Fruit fly (Drosophila melanogaster) whole organism, embryonic: Measurements from ENCODE around the gene RluA-1.
A peak's percentile ranks its signal among the peaks of the same experiment; 100 is the strongest.

ENCODE experiments used
- Adf1 ChIP-seq: fragments of 200-800 bp; sonication (Bioruptor generic); IDR thresholded peaks from 2 replicates; pipeline ENCODE4 v1.3.6; 2022; ENCODE audit warnings: missing biosample characterization, missing genetic modification characterization
- B-H1 ChIP-seq: fragments of 200-800 bp; sonication (Bioruptor generic); IDR thresholded peaks from 3 replicates; pipeline ENCODE4 v1.3.6; 2022; ENCODE audit warnings: missing biosample characterization, missing genetic modification characterization
- CG10321 ChIP-seq: fragments of 200-800 bp; sonication (Bioruptor generic); IDR thresholded peaks from 2 replicates; pipeline ENCODE4 v1.3.6; 2022; ENCODE audit warnings: missing biosample characterization, missing genetic modification characterization
- CG10959 ChIP-seq: fragments of 200-800 bp; sonication (Bioruptor generic); IDR thresholded peaks from 2 replicates; pipeline ENCODE4 v1.3.6; 2022; ENCODE audit warnings: missing biosample characterization, missing genetic modification characterization
- CG12299 ChIP-seq: fragments of 200-800 bp; sonication (Bioruptor generic); optimal IDR thresholded peaks from 2 replicates; lab custom pipeline; 2018; ENCODE audit warnings: missing biosample characterization, mild to moderate bottlenecking, missing genetic modification characterization
- CG1233 ChIP-seq: fragments of 200-800 bp; sonication (Bioruptor generic); optimal IDR thresholded peaks from 4 replicates; lab custom pipeline; 2018; ENCODE audit warnings: missing biosample characterization, mild to moderate bottlenecking, missing genetic modification characterization
- CG15011 ChIP-seq: fragments of 200-800 bp; sonication (Bioruptor generic); optimal IDR thresholded peaks from 3 replicates; lab custom pipeline; 2018; ENCODE audit warnings: missing biosample characterization, mild to moderate bottlenecking, missing genetic modification characterization
- CG15696 ChIP-seq: fragments of 200-800 bp; sonication (Bioruptor generic); optimal IDR thresholded peaks from 2 replicates; lab custom pipeline; 2019; ENCODE audit warnings: missing biosample characterization, mild to moderate bottlenecking, missing genetic modification characterization, moderate library complexity
- CG1602 ChIP-seq: fragments of 200-800 bp; sonication (Bioruptor generic); optimal IDR thresholded peaks from 3 replicates; lab custom pipeline; 2016; ENCODE audit warnings: missing biosample characterization, missing genetic modification characterization
- CG17385 ChIP-seq: fragments of 200-800 bp; sonication (Bioruptor generic); optimal IDR thresholded peaks from 3 replicates; lab custom pipeline; 2018; ENCODE audit warnings: missing biosample characterization, mild to moderate bottlenecking, missing genetic modification characterization
- CG17568 ChIP-seq: fragments of 200-800 bp; sonication (Bioruptor generic); optimal IDR thresholded peaks from 2 replicates; lab custom pipeline; 2018; ENCODE audit warnings: missing biosample characterization, mild to moderate bottlenecking, missing genetic modification characterization, moderate library complexity
- CG2129 ChIP-seq: fragments of 200-800 bp; sonication (Bioruptor generic); IDR thresholded peaks from 2 replicates; pipeline ENCODE4 v1.3.6; 2022; ENCODE audit warnings: missing biosample characterization, missing genetic modification characterization; ENCODE audit not compliant: partially characterized antibody
- CG2202 ChIP-seq: fragments of 200-800 bp; sonication (Bioruptor generic); optimal IDR thresholded peaks from 2 replicates; lab custom pipeline; 2018; ENCODE audit warnings: missing biosample characterization, mild to moderate bottlenecking, missing genetic modification characterization
- CG30403 ChIP-seq: fragments of 200-800 bp; sonication (Bioruptor generic); optimal IDR thresholded peaks from 3 replicates; lab custom pipeline; 2016; ENCODE audit warnings: missing biosample characterization, missing genetic modification characterization
- CG30431 ChIP-seq: fragments of 200-800 bp; sonication (Bioruptor generic); optimal IDR thresholded peaks from 2 replicates; lab custom pipeline; 2017; ENCODE audit warnings: missing biosample characterization, missing genetic modification characterization
- CG3065 ChIP-seq: fragments of 200-800 bp; sonication (Bioruptor generic); optimal IDR thresholded peaks from 2 replicates; lab custom pipeline; 2016; ENCODE audit warnings: missing biosample characterization, missing genetic modification characterization
- CG32767 ChIP-seq: fragments of 200-800 bp; sonication (Bioruptor generic); IDR thresholded peaks from 2 replicates; pipeline ENCODE4 v1.3.6; 2022; ENCODE audit warnings: missing biosample characterization, missing genetic modification characterization
- CG4282 ChIP-seq: fragments of 200-800 bp; sonication (Bioruptor generic); optimal IDR thresholded peaks from 2 replicates; lab custom pipeline; 2016; ENCODE audit warnings: missing biosample characterization, missing genetic modification characterization
- CG6765 ChIP-seq: fragments of 200-800 bp; sonication (Bioruptor generic); optimal IDR thresholded peaks from 3 replicates; lab custom pipeline; 2017; ENCODE audit warnings: missing biosample characterization, mild to moderate bottlenecking, missing genetic modification characterization
- CG7271 ChIP-seq: fragments of 200-800 bp; sonication (Bioruptor generic); optimal IDR thresholded peaks from 2 replicates; lab custom pipeline; 2018; ENCODE audit warnings: missing biosample characterization, mild to moderate bottlenecking, missing genetic modification characterization, moderate library complexity
- CG7839 ChIP-seq: fragments of 200-800 bp; sonication (Bioruptor generic); optimal IDR thresholded peaks from 3 replicates; lab custom pipeline; 2018; ENCODE audit warnings: missing biosample characterization, mild to moderate bottlenecking, missing genetic modification characterization, moderate library complexity
- CG8944 ChIP-seq: fragments of 200-800 bp; sonication (Bioruptor generic); optimal IDR thresholded peaks from 3 replicates; lab custom pipeline; 2016; ENCODE audit warnings: missing biosample characterization, missing genetic modification characterization
- CG9817 ChIP-seq: fragments of 200-800 bp; sonication (Bioruptor generic); optimal IDR thresholded peaks from 2 replicates; lab custom pipeline; 2018; ENCODE audit warnings: missing biosample characterization, mild to moderate bottlenecking, missing genetic modification characterization, moderate library complexity
- CkIIα-i1 ChIP-seq: fragments of 200-800 bp; sonication (Bioruptor generic); IDR thresholded peaks from 2 replicates; pipeline ENCODE4 v1.3.6; 2022; ENCODE audit warnings: missing biosample characterization, missing genetic modification characterization
- Deaf1 ChIP-seq: fragments of 200-800 bp; optimal IDR thresholded peaks from 3 replicates; lab custom pipeline; 2019; ENCODE audit warnings: missing biosample characterization, mild to moderate bottlenecking, missing genetic modification characterization, moderate library complexity
- H2.0 ChIP-seq: fragments of 200-800 bp; sonication (Bioruptor generic); IDR thresholded peaks from 2 replicates; pipeline ENCODE4 v1.3.6; 2022; ENCODE audit warnings: missing biosample characterization, missing genetic modification characterization
- HLH4C ChIP-seq: fragments of 200-800 bp; sonication (Bioruptor generic); IDR thresholded peaks from 3 replicates; pipeline ENCODE4 v1.3.6; 2022; ENCODE audit warnings: missing biosample characterization, missing genetic modification characterization; ENCODE audit not compliant: partially characterized antibody
- HLHmδ ChIP-seq: fragments of 200-800 bp; sonication (Bioruptor generic); optimal IDR thresholded peaks from 2 replicates; lab custom pipeline; 2018; ENCODE audit warnings: missing biosample characterization, mild to moderate bottlenecking, missing genetic modification characterization, moderate library complexity
- Hsf ChIP-seq: fragments of 200-800 bp; sonication (Bioruptor generic); optimal IDR thresholded peaks from 3 replicates; lab custom pipeline; 2016; ENCODE audit warnings: missing biosample characterization, missing genetic modification characterization
- Lpt ChIP-seq: fragments of >200 bp; optimal IDR thresholded peaks from 2 replicates; lab custom pipeline; 2018; ENCODE audit warnings: missing biosample characterization, missing genetic modification characterization
- Nf-YB ChIP-seq: fragments of 200-800 bp; sonication (Bioruptor generic); optimal IDR thresholded peaks from 3 replicates; lab custom pipeline; 2019; ENCODE audit warnings: missing biosample characterization, mild to moderate bottlenecking, missing genetic modification characterization, moderate library complexity
- Oaz ChIP-seq: fragments of 200-800 bp; sonication (Bioruptor generic); IDR thresholded peaks from 2 replicates; pipeline ENCODE4 v1.3.6; 2022; ENCODE audit warnings: missing biosample characterization, missing genetic modification characterization
- Tbp ChIP-seq: fragments of >200 bp; optimal IDR thresholded peaks from 2 replicates; lab custom pipeline; 2018; ENCODE audit warnings: missing biosample characterization, missing genetic modification characterization
- YL-1 ChIP-seq: fragments of 200-800 bp; sonication (Bioruptor generic); optimal IDR thresholded peaks from 3 replicates; lab custom pipeline; 2017; ENCODE audit warnings: missing biosample characterization, mild to moderate bottlenecking, missing genetic modification characterization
- ab ChIP-seq: fragments of 200-800 bp; sonication (Bioruptor generic); optimal IDR thresholded peaks from 2 replicates; lab custom pipeline; 2016; ENCODE audit warnings: missing biosample characterization, missing genetic modification characterization
- cad ChIP-seq: fragments of >200 bp; optimal IDR thresholded peaks from 2 replicates; lab custom pipeline; 2017; ENCODE audit warnings: missing biosample characterization, missing genetic modification characterization
- caup ChIP-seq: fragments of 200-800 bp; sonication (Bioruptor generic); optimal IDR thresholded peaks from 3 replicates; lab custom pipeline; 2017; ENCODE audit warnings: missing biosample characterization, mild to moderate bottlenecking, missing genetic modification characterization, moderate library complexity; ENCODE audit not compliant: severe bottlenecking
- emc ChIP-seq: fragments of 200-800 bp; sonication (Bioruptor generic); optimal IDR thresholded peaks from 2 replicates; lab custom pipeline; 2016; ENCODE audit warnings: missing biosample characterization, missing genetic modification characterization
- eyg ChIP-seq: fragments of 200-800 bp; sonication (Bioruptor generic); optimal IDR thresholded peaks from 3 replicates; lab custom pipeline; 2016; ENCODE audit warnings: missing biosample characterization, missing genetic modification characterization
- gcm2 ChIP-seq: fragments of 200-800 bp; sonication (Bioruptor generic); optimal IDR thresholded peaks from 2 replicates; lab custom pipeline; 2016; ENCODE audit warnings: missing biosample characterization, missing genetic modification characterization
- ken ChIP-seq: fragments of 200-800 bp; sonication (Bioruptor generic); IDR thresholded peaks from 3 replicates; pipeline ENCODE4 v1.3.6; 2022; ENCODE audit warnings: missing biosample characterization, missing genetic modification characterization
- nmo ChIP-seq: fragments of 200-800 bp; sonication (Bioruptor generic); optimal IDR thresholded peaks from 2 replicates; lab custom pipeline; 2018; ENCODE audit warnings: missing biosample characterization, mild to moderate bottlenecking, missing genetic modification characterization, moderate library complexity
- prd ChIP-seq, 3 experiments: fragments of >200 bp in 2 of 3; fragments of 200-800 bp in 1 of 3; sonication (Bioruptor generic) in 1 of 3; optimal IDR thresholded peaks in 2 of 3; IDR thresholded peaks in 1 of 3; 2 replicates in 2 of 3; 3 replicates in 1 of 3; pipeline versions ENCODE4 v1.3.6 to Lab custom; 2017 to 2022; ENCODE audit warnings: missing biosample characterization in 1 of 3, missing genetic modification characterization in 1 of 3
- repo ChIP-seq: fragments of 200-800 bp; sonication (Bioruptor generic); optimal IDR thresholded peaks from 2 replicates; lab custom pipeline; 2016; ENCODE audit warnings: missing biosample characterization, missing genetic modification characterization
- row ChIP-seq: fragments of 200-800 bp; sonication (Bioruptor generic); IDR thresholded peaks from 3 replicates; pipeline ENCODE4 v1.3.6; 2022; ENCODE audit warnings: missing biosample characterization, missing genetic modification characterization
- sima ChIP-seq: fragments of 200-800 bp; sonication (Bioruptor generic); optimal IDR thresholded peaks from 2 replicates; lab custom pipeline; 2016; ENCODE audit warnings: missing biosample characterization, missing genetic modification characterization
- slbo ChIP-seq: fragments of 200-800 bp; sonication (Bioruptor generic); IDR thresholded peaks from 2 replicates; pipeline ENCODE4 v1.3.6; 2022; ENCODE audit warnings: missing biosample characterization, missing genetic modification characterization
- sob ChIP-seq: fragments of 200-800 bp; sonication (Bioruptor generic); IDR thresholded peaks from 2 replicates; pipeline ENCODE4 v1.3.6; 2022; ENCODE audit warnings: missing biosample characterization, missing genetic modification characterization
- sug ChIP-seq: fragments of 200-800 bp; optimal IDR thresholded peaks from 2 replicates; lab custom pipeline; 2019; ENCODE audit warnings: missing biosample characterization, mild to moderate bottlenecking, missing genetic modification characterization, moderate library complexity
- tll ChIP-seq, 2 experiments: fragments of 200-800 bp in 1 of 2; fragments of >200 bp in 1 of 2; sonication (Bioruptor generic) in 1 of 2; optimal IDR thresholded peaks; 2 replicates each; lab custom pipeline; 2017 to 2019; ENCODE audit warnings: missing biosample characterization in 2 of 2, missing genetic modification characterization in 2 of 2, mild to moderate bottlenecking in 1 of 2, moderate library complexity in 1 of 2
- zfh1 ChIP-seq: fragments of 200-800 bp; sonication (Bioruptor generic); IDR thresholded peaks from 3 replicates; pipeline ENCODE4 v1.3.6; 2022; ENCODE audit warnings: missing biosample characterization, missing genetic modification characterization

Gene RluA-1

dm6 chr2L:10519225-10519624 is 45.1 kb upstream of the RluA-1 start (continued):
- peak; percentile 76 for TF ChIP-seq slbo (GFP tag; lab: Robert Waterston, UW)
- TF ChIP-seq CG2129 (GFP tag; lab: Robert Waterston, UW): no peak
- TF ChIP-seq CG10321 (GFP tag; lab: Robert Waterston, UW): no peak
- peak; percentile 44 for TF ChIP-seq CG15011 (GFP tag; lab: Kevin White, UChicago)
- TF ChIP-seq sug: peak; percentile 30
- TF ChIP-seq CG8944 (GFP tag; lab: Kevin White, UChicago): no peak
- TF ChIP-seq CG30431 (GFP tag; lab: Kevin White, UChicago): no peak
- TF ChIP-seq HLHmδ (GFP tag; lab: Kevin White, UChicago): no peak
- TF ChIP-seq YL-1 (GFP tag; lab: Kevin White, UChicago): no peak
- no peak for TF ChIP-seq Lpt (GFP tag; lab: Kevin White, UChicago)
- peak; percentile 18 for TF ChIP-seq Nf-YB (GFP tag; lab: Kevin White, UChicago)
- TF ChIP-seq CG3065 (GFP tag; lab: Kevin White, UChicago): no peak
- peak; percentile 67 for TF ChIP-seq sob (GFP tag; lab: Robert Waterston, UW)
- no peak for TF ChIP-seq prd (optimal IDR thresholded peaks at IDR 0.05; lab: Kevin White, UChicago)
- TF ChIP-seq prd (GFP tag; IDR thresholded peaks at IDR 0.05; lab: Robert Waterston, UW): peak; percentile 64
- no peak for TF ChIP-seq eyg (GFP tag; lab: Kevin White, UChicago)
- TF ChIP-seq CG1233 (GFP tag; lab: Kevin White, UChicago): peak; percentile 49
- TF ChIP-seq caup: peak; percentile 61
- no peak for TF ChIP-seq CG15696 (tag; lab: Kevin White, UChicago)
- TF ChIP-seq CG1602 (GFP tag; lab: Kevin White, UChicago): peak; percentile 8
- peak; percentile 43 for TF ChIP-seq CG6765 (GFP tag; lab: Kevin White, UChicago)
- TF ChIP-seq H2.0 (GFP tag; lab: Robert Waterston, UW): peak; percentile 53; the same call in 1 of the 2 replicates
- no peak for TF ChIP-seq CG7271
- no peak for TF ChIP-seq sima (GFP tag; lab: Kevin White, UChicago)
- no peak for TF ChIP-seq Tbp (GFP tag; lab: Kevin White, UChicago)
- no peak for TF ChIP-seq cad (GFP tag; lab: Kevin White, UChicago)
- peak; percentile 31 for TF ChIP-seq CG12299 (tag; lab: Kevin White, UChicago)
- no peak for TF ChIP-seq HLH4C (GFP tag; lab: Robert Waterston, UW)
- TF ChIP-seq CG17385 (GFP tag; lab: Kevin White, UChicago): peak; percentile 48
- no peak for TF ChIP-seq CG32767
- TF ChIP-seq CG17568: peak; percentile 36
- TF ChIP-seq gcm2 (GFP tag; lab: Kevin White, UChicago): peak; percentile 3
- TF ChIP-seq ab (GFP tag; lab: Kevin White, UChicago): no peak
- peak; percentile 64 for TF ChIP-seq CG30403 (GFP tag; lab: Kevin White, UChicago)
- peak; percentile 38 for TF ChIP-seq Deaf1 (tag; lab: Kevin White, UChicago)
- TF ChIP-seq CG2202 (tag; lab: Kevin White, UChicago): no peak
- peak; percentile 68 for TF ChIP-seq CG7839
- TF ChIP-seq B-H1 (GFP tag; lab: Robert Waterston, UW): peak; percentile 45; the same call in 2 of the 3 replicates
- TF ChIP-seq CG4282 (GFP tag; lab: Kevin White, UChicago): no peak
- TF ChIP-seq emc (GFP tag; lab: Kevin White, UChicago): no peak
- peak; percentile 73 for TF ChIP-seq Oaz (GFP tag; lab: Robert Waterston, UW)
- TF ChIP-seq ken (GFP tag; lab: Robert Waterston, UW): peak; percentile 65; the same call in 2 of the 3 replicates
- TF ChIP-seq nmo: peak; percentile 51
- TF ChIP-seq Adf1 (GFP tag; lab: Robert Waterston, UW): peak; percentile 26; the same call in 1 of the 2 replicates
- TF ChIP-seq Hsf: peak; percentile 41
- no peak for TF ChIP-seq CkIIα-i1 (GFP tag; lab: Robert Waterston, UW)
- TF ChIP-seq CG9817: peak; percentile 47
- TF ChIP-seq row: peak; percentile 84
- no peak for TF ChIP-seq CG10959 (GFP tag; lab: Robert Waterston, UW)
- no peak for TF ChIP-seq repo (GFP tag; lab: Kevin White, UChicago)
- TF ChIP-seq tll (GFP tag; optimal IDR thresholded peaks at IDR 0.05; lab: Kevin White, UChicago): no peak
- peak; percentile 56; the same call in 2 of the 3 replicates for TF ChIP-seq zfh1 (GFP tag; lab: Robert Waterston, UW)
